Worm (Caenorhabditis elegans) whole organism, L4 larva: Measurements from ENCODE around the gene F26G1.5.

ENCODE experiments used
- aly-2 ChIP-seq: sonication (generic microtip); optimal IDR thresholded peaks from 2 replicates; lab custom pipeline; 2018; ENCODE audit warnings: missing biosample characterization, missing genetic modification characterization
- nhr-237 ChIP-seq: sonication (generic microtip); optimal IDR thresholded peaks from 2 replicates; lab custom pipeline; 2017; ENCODE audit warnings: missing biosample characterization, missing genetic modification characterization
- snpc-4 ChIP-seq: fragments of 150-350 bp; optimal IDR thresholded peaks from 2 replicates; lab custom pipeline; 2014; ENCODE audit warnings: missing biosample characterization, missing genetic modification characterization
- tra-1 ChIP-seq: fragments of 200-800 bp; sonication (Bioruptor generic); IDR thresholded peaks from 2 replicates; pipeline ENCODE4 v1.3.6; 2022; ENCODE audit warnings: missing genetic modification reagents, missing genetic modification characterization, missing compliant biosample characterization
- unc-62 ChIP-seq, 3 experiments: fragments of 150-350 bp in 1 of 3; sonication (generic microtip); optimal IDR thresholded peaks in 2 of 3; peaks in 1 of 3; 1 replicate in 1 of 3; 2 replicates in 2 of 3; lab custom pipeline; 2014 to 2017; ENCODE audit warnings: missing biosample characterization in 3 of 3, missing genetic modification characterization in 3 of 3, missing genetic modification reagents in 3 of 3, missing genotype in 1 of 3

DNA sequence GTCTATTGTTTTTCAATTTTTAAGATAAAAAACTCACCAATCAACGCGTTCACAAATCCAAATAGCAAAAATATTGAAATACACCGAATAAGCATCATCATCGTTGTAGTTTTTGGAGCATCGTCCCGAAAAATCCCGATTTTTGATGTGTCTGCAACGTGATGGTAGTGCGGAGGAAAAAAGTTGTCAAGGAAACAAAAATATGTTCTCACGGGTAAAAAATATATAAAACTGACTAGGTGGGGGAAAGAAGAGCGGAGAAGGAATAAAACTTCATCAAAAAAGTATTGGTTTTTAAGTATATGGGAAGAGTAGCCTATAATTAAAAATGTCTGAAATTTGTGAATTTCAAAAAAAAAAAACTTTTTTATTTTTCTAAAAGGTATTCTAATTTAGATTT, 40.8 kb upstream of the F26G1.5 start, which contains the start of gene rig-6:
- TF ChIP-seq aly-2 (tag; lab: Kevin White, UChicago) (no peak), tra-1 (GFP tag; lab: Robert Waterston, UW) (no peak), nhr-237 (tag; lab: Kevin White, UChicago) (no peak), snpc-4 (no peak), unc-62 (GFP tag; optimal IDR thresholded peaks at IDR 0.05 in 1 of 2; lab: Kevin White, UChicago) (no peak), unc-62 (tag; optimal IDR thresholded peaks at IDR 0.05; lab: Kevin White, UChicago) (no peak)
